Fruit fly (Drosophila melanogaster) whole organism, embryonic: ENCODE data around the gene CkIIalpha-i3.

Experiments
- Awh ChIP-seq: fragments of 200-800 bp; sonication (Bioruptor generic); IDR thresholded peaks from 2 replicates; pipeline ENCODE4, ENCODE4 v1.3.6; 2022; ENCODE audit warnings: missing biosample characterization, missing genetic modification characterization
- B-H2 ChIP-seq: fragments of 200-800 bp; sonication (Bioruptor generic); optimal IDR thresholded peaks from 2 replicates; lab custom pipeline; 2018; ENCODE audit warnings: missing biosample characterization, mild to moderate bottlenecking, missing genetic modification characterization
- Bgb ChIP-seq: fragments of 200-800 bp; sonication (Bioruptor generic); IDR thresholded peaks from 2 replicates; pipeline ENCODE4 v1.3.6; 2022; ENCODE audit warnings: missing biosample characterization, missing genetic modification characterization; ENCODE audit not compliant: partially characterized antibody
- CG11247 ChIP-seq: fragments of 200-800 bp; sonication (Bioruptor generic); IDR thresholded peaks from 2 replicates; pipeline ENCODE4 v1.3.6; 2022; ENCODE audit warnings: missing biosample characterization, missing genetic modification characterization
- CG11504 ChIP-seq: fragments of 200-800 bp; sonication (Bioruptor generic); optimal IDR thresholded peaks from 3 replicates; lab custom pipeline; 2019; ENCODE audit warnings: missing biosample characterization, mild to moderate bottlenecking, missing genetic modification characterization, moderate library complexity
- CG13123 ChIP-seq: fragments of 200-800 bp; sonication (Bioruptor generic); optimal IDR thresholded peaks from 2 replicates; lab custom pipeline; 2016; ENCODE audit warnings: missing biosample characterization, missing genetic modification characterization
- CG15011 ChIP-seq: fragments of 200-800 bp; sonication (Bioruptor generic); optimal IDR thresholded peaks from 3 replicates; lab custom pipeline; 2018; ENCODE audit warnings: missing biosample characterization, mild to moderate bottlenecking, missing genetic modification characterization
- CG15479 ChIP-seq: fragments of 200-800 bp; sonication (Bioruptor generic); optimal IDR thresholded peaks from 3 replicates; lab custom pipeline; 2019; ENCODE audit warnings: missing biosample characterization, mild to moderate bottlenecking, missing genetic modification characterization, moderate library complexity
- CG1602 ChIP-seq: fragments of 200-800 bp; sonication (Bioruptor generic); optimal IDR thresholded peaks from 3 replicates; lab custom pipeline; 2016; ENCODE audit warnings: missing biosample characterization, missing genetic modification characterization
- CG17328 ChIP-seq: fragments of 200-800 bp; sonication (Bioruptor generic); IDR thresholded peaks from 2 replicates; pipeline ENCODE4 v1.3.6; 2022; ENCODE audit warnings: missing biosample characterization, missing genetic modification characterization
- CG17361 ChIP-seq: fragments of 200-800 bp; sonication (Bioruptor generic); IDR thresholded peaks from 3 replicates; pipeline ENCODE4 v1.3.6; 2022; ENCODE audit warnings: missing biosample characterization, missing genetic modification characterization
- CG18619 ChIP-seq: fragments of 200-800 bp; sonication (Bioruptor generic); optimal IDR thresholded peaks from 3 replicates; lab custom pipeline; 2017; ENCODE audit warnings: missing biosample characterization, mild to moderate bottlenecking, missing genetic modification characterization
- CG2129 ChIP-seq: fragments of 200-800 bp; sonication (Bioruptor generic); IDR thresholded peaks from 2 replicates; pipeline ENCODE4 v1.3.6; 2022; ENCODE audit warnings: missing biosample characterization, missing genetic modification characterization; ENCODE audit not compliant: partially characterized antibody
- CG31388 ChIP-seq: fragments of 200-800 bp; sonication (Bioruptor generic); optimal IDR thresholded peaks from 2 replicates; lab custom pipeline; 2016; ENCODE audit warnings: missing biosample characterization, missing genetic modification characterization
- CG32532 ChIP-seq: fragments of 200-800 bp; sonication (Bioruptor generic); IDR thresholded peaks from 2 replicates; pipeline ENCODE4 v1.3.6; 2022; ENCODE audit warnings: missing biosample characterization, missing genetic modification characterization
- CG32772 ChIP-seq: fragments of 200-800 bp; sonication (Bioruptor generic); IDR thresholded peaks from 2 replicates; pipeline ENCODE4 v1.3.6; 2022; ENCODE audit warnings: missing biosample characterization, missing genetic modification characterization
- CG3281 ChIP-seq: fragments of 200-800 bp; sonication (Bioruptor generic); optimal IDR thresholded peaks from 3 replicates; lab custom pipeline; 2017; ENCODE audit warnings: missing biosample characterization, mild to moderate bottlenecking, missing genetic modification characterization
- CG3407 ChIP-seq: fragments of 200-800 bp; sonication (Bioruptor generic); optimal IDR thresholded peaks from 2 replicates; lab custom pipeline; 2018; ENCODE audit warnings: missing biosample characterization, mild to moderate bottlenecking, missing genetic modification characterization
- CG6683 ChIP-seq: fragments of 200-800 bp; sonication (Bioruptor generic); optimal IDR thresholded peaks from 2 replicates; lab custom pipeline; 2017; ENCODE audit warnings: missing biosample characterization, mild to moderate bottlenecking, missing genetic modification characterization, missing genetic modification reagents
- CG7928 ChIP-seq: fragments of 200-800 bp; sonication (Bioruptor generic); optimal IDR thresholded peaks from 2 replicates; lab custom pipeline; 2017; ENCODE audit warnings: missing biosample characterization, mild to moderate bottlenecking, missing genetic modification characterization
- CG7963 ChIP-seq: fragments of 200-800 bp; sonication (Bioruptor generic); IDR thresholded peaks from 3 replicates; pipeline ENCODE4 v1.3.6; 2022; ENCODE audit warnings: missing biosample characterization, missing genetic modification characterization; ENCODE audit not compliant: partially characterized antibody
- CG8944 ChIP-seq: fragments of 200-800 bp; sonication (Bioruptor generic); optimal IDR thresholded peaks from 3 replicates; lab custom pipeline; 2016; ENCODE audit warnings: missing biosample characterization, missing genetic modification characterization
- CG9797 ChIP-seq: fragments of 200-800 bp; sonication (Bioruptor generic); optimal IDR thresholded peaks from 3 replicates; lab custom pipeline; 2018; ENCODE audit warnings: missing biosample characterization, mild to moderate bottlenecking, missing genetic modification characterization
- CG9876 ChIP-seq: fragments of 200-800 bp; sonication (Bioruptor generic); optimal IDR thresholded peaks from 2 replicates; lab custom pipeline; 2016; ENCODE audit warnings: missing biosample characterization, missing genetic modification characterization
- Dip2 ChIP-seq: fragments of 200-800 bp; sonication (Bioruptor generic); IDR thresholded peaks from 2 replicates; pipeline ENCODE4 v1.3.6; 2022; ENCODE audit warnings: missing biosample characterization, missing genetic modification characterization
- Dll ChIP-seq: fragments of 200-800 bp; sonication (Bioruptor generic); IDR thresholded peaks from 4 replicates; pipeline ENCODE4 v1.3.6; 2022; ENCODE audit warnings: missing biosample characterization, missing genetic modification characterization; ENCODE audit not compliant: partially characterized antibody
- Fer2 ChIP-seq: fragments of 200-800 bp; sonication (Bioruptor generic); optimal IDR thresholded peaks from 2 replicates; lab custom pipeline; 2018; ENCODE audit warnings: missing biosample characterization, mild to moderate bottlenecking, missing genetic modification characterization, moderate library complexity
- Gug ChIP-seq: fragments of 200-800 bp; sonication (Bioruptor generic); IDR thresholded peaks from 4 replicates; pipeline ENCODE4 v1.3.6; 2022; ENCODE audit warnings: missing biosample characterization, missing genetic modification characterization
- H2.0 ChIP-seq: fragments of 200-800 bp; sonication (Bioruptor generic); IDR thresholded peaks from 2 replicates; pipeline ENCODE4 v1.3.6; 2022; ENCODE audit warnings: missing biosample characterization, missing genetic modification characterization
- Hsf ChIP-seq: fragments of 200-800 bp; sonication (Bioruptor generic); optimal IDR thresholded peaks from 3 replicates; lab custom pipeline; 2016; ENCODE audit warnings: missing biosample characterization, missing genetic modification characterization
- NFAT ChIP-seq: fragments of 200-800 bp; sonication (Bioruptor generic); IDR thresholded peaks from 2 replicates; pipeline ENCODE4 v1.3.6; 2022; ENCODE audit warnings: missing biosample characterization, missing genetic modification characterization
- Stat92E ChIP-seq, 3 experiments: fragments of >200 bp in 2 of 3; fragments of 200-800 bp in 1 of 3; sonication (Bioruptor generic) in 1 of 3; optimal IDR thresholded peaks; 2 replicates each; lab custom pipeline; 2017 to 2019; ENCODE audit warnings: missing biosample characterization in 3 of 3, missing genetic modification characterization in 3 of 3, mild to moderate bottlenecking in 1 of 3, moderate library complexity in 1 of 3
- Taf1 ChIP-seq: fragments of 200-800 bp; sonication (Bioruptor generic); IDR thresholded peaks from 2 replicates; pipeline ENCODE4 v1.3.6; 2022; ENCODE audit warnings: missing biosample characterization, missing genetic modification characterization
- Trl ChIP-seq, 3 experiments: fragments of >200 bp in 2 of 3; fragments of 200-800 bp in 1 of 3; sonication (Bioruptor generic) in 1 of 3; optimal IDR thresholded peaks; 2 replicates in 1 of 3; 3 replicates in 2 of 3; lab custom pipeline; 2016 to 2017; ENCODE audit warnings: missing biosample characterization in 1 of 3, missing genetic modification characterization in 1 of 3
- crc ChIP-seq: fragments of 200-800 bp; sonication (Bioruptor generic); optimal IDR thresholded peaks from 2 replicates; lab custom pipeline; 2016; ENCODE audit warnings: missing biosample characterization, missing genetic modification characterization
- croc ChIP-seq: fragments of 200-800 bp; sonication (Bioruptor generic); conservative IDR thresholded peaks from 3 replicates; pipeline ENCODE4 v1.3.6; 2022; ENCODE audit warnings: missing biosample characterization, missing genetic modification characterization
- dati ChIP-seq: fragments of 200-800 bp; sonication (Bioruptor generic); IDR thresholded peaks from 2 replicates; pipeline ENCODE4 v1.3.6; 2022; ENCODE audit warnings: missing biosample characterization, missing genetic modification characterization
- dmrt99B ChIP-seq: fragments of 200-800 bp; sonication (Bioruptor generic); optimal IDR thresholded peaks from 2 replicates; lab custom pipeline; 2018; ENCODE audit warnings: missing biosample characterization, mild to moderate bottlenecking, missing genetic modification characterization, moderate library complexity
- en ChIP-seq: fragments of 200-800 bp; sonication (Bioruptor generic); optimal IDR thresholded peaks from 2 replicates; lab custom pipeline; 2016; ENCODE audit warnings: missing biosample characterization, missing genetic modification characterization
- fd3F ChIP-seq: fragments of 200-800 bp; sonication (Bioruptor generic); optimal IDR thresholded peaks from 2 replicates; lab custom pipeline; 2018; ENCODE audit warnings: missing biosample characterization, mild to moderate bottlenecking, missing genetic modification characterization, moderate library complexity
- gce ChIP-seq: fragments of 200-800 bp; sonication (Bioruptor generic); IDR thresholded peaks from 3 replicates; pipeline ENCODE4 v1.3.6; 2022; ENCODE audit warnings: missing biosample characterization, missing genetic modification characterization
- grau ChIP-seq: fragments of 200-800 bp; optimal IDR thresholded peaks from 3 replicates; lab custom pipeline; 2019; ENCODE audit warnings: missing biosample characterization, mild to moderate bottlenecking, missing genetic modification characterization, moderate library complexity
- ham ChIP-seq: fragments of 200-800 bp; sonication (Bioruptor generic); IDR thresholded peaks from 2 replicates; pipeline ENCODE4 v1.3.6; 2022; ENCODE audit warnings: missing biosample characterization, missing genetic modification characterization
- mam ChIP-seq: fragments of 200-800 bp; sonication (Bioruptor generic); optimal IDR thresholded peaks from 3 replicates; lab custom pipeline; 2016; ENCODE audit warnings: missing biosample characterization, missing genetic modification characterization
- tio ChIP-seq: fragments of 200-800 bp; sonication (Bioruptor generic); optimal IDR thresholded peaks from 2 replicates; lab custom pipeline; 2017; ENCODE audit warnings: missing biosample characterization, missing genetic modification characterization, inconsistent platforms
- vvl ChIP-seq: fragments of 200-800 bp; sonication (Bioruptor generic); IDR thresholded peaks from 2 replicates; pipeline ENCODE4 v1.3.6; 2022; ENCODE audit warnings: missing biosample characterization, missing genetic modification characterization

The CkIIalpha-i3 gene

dm6 chr3L:700160-700917, 10.1 kb downstream of the CkIIalpha-i3 start (continued):
- TF ChIP-seq CG7928 (GFP tag; lab: Kevin White, UChicago) (peak; percentile 24), CG1602 (peak; percentile 9), Dll (GFP tag; lab: Robert Waterston, UW) (no peak), CG6683 (GFP tag; lab: Kevin White, UChicago) (no peak), CG11504 (tag; lab: Kevin White, UChicago) (peak; percentile 73), CG32532 (GFP tag; lab: Robert Waterston, UW) (peak; percentile 62; the same call in 1 of the 2 replicates), CG31388 (GFP tag; lab: Kevin White, UChicago) (no peak), B-H2 (GFP tag; lab: Kevin White, UChicago) (peak; percentile 41)

- TF ChIP-seq mam = peak; percentile 30
- no peak for TF ChIP-seq en (GFP tag; lab: Kevin White, UChicago)
- no peak for TF ChIP-seq Gug
- no peak for TF ChIP-seq CG32772
- no peak for TF ChIP-seq CG17328
- TF ChIP-seq CG18619 = peak; percentile 47
- TF ChIP-seq dmrt99B (tag; lab: Kevin White, UChicago) = no peak
- TF ChIP-seq CG9876 = no peak
- TF ChIP-seq croc (GFP tag; lab: Robert Waterston, UW) = no peak
- peak; percentile 20; the same call in 1 of the 2 replicates for TF ChIP-seq Bgb (GFP tag; lab: Robert Waterston, UW)
- TF ChIP-seq CG17361 (GFP tag; lab: Robert Waterston, UW) = no peak
- no peak for TF ChIP-seq Fer2 (tag; lab: Kevin White, UChicago)
- TF ChIP-seq crc (GFP tag; lab: Kevin White, UChicago) = no peak
- no peak for TF ChIP-seq Trl (optimal IDR thresholded peaks at IDR 0.05; lab: Kevin White, UChicago)
- TF ChIP-seq Trl (GFP tag; optimal IDR thresholded peaks at IDR 0.05; lab: Kevin White, UChicago) = no peak
- TF ChIP-seq fd3F (GFP tag; lab: Kevin White, UChicago) = peak; percentile 11
- no peak for TF ChIP-seq CG3407 (GFP tag; lab: Kevin White, UChicago)
- no peak for TF ChIP-seq Taf1 (GFP tag; lab: Robert Waterston, UW)
- TF ChIP-seq Stat92E (GFP tag; optimal IDR thresholded peaks at IDR 0.05; lab: Kevin White, UChicago) = no peak
- peak; percentile 52 for TF ChIP-seq CG3281 (GFP tag; lab: Kevin White, UChicago)
- TF ChIP-seq CG15479 = peak; percentile 97
- TF ChIP-seq H2.0 = no peak
- TF ChIP-seq grau = peak; percentile 66
- no peak for TF ChIP-seq Awh (GFP tag; lab: Robert Waterston, UW)
- TF ChIP-seq dati (GFP tag; lab: Robert Waterston, UW) = no peak
- TF ChIP-seq CG2129 = no peak
- TF ChIP-seq NFAT (GFP tag; lab: Robert Waterston, UW) = no peak
- TF ChIP-seq CG11247 (GFP tag; lab: Robert Waterston, UW) = no peak
- no peak for TF ChIP-seq vvl
- no peak for TF ChIP-seq gce (GFP tag; lab: Robert Waterston, UW)
- TF ChIP-seq tio (GFP tag; lab: Kevin White, UChicago) = peak; percentile 61
- peak; percentile 39 for TF ChIP-seq CG15011 (GFP tag; lab: Kevin White, UChicago)
- no peak for TF ChIP-seq Dip2 (GFP tag; lab: Robert Waterston, UW)
- TF ChIP-seq ham = no peak
- no peak for TF ChIP-seq CG9797 (GFP tag; lab: Kevin White, UChicago)
- TF ChIP-seq CG13123 (GFP tag; lab: Kevin White, UChicago) = no peak
- TF ChIP-seq CG8944 (GFP tag; lab: Kevin White, UChicago) = no peak
- TF ChIP-seq CG7963 (GFP tag; lab: Robert Waterston, UW) = no peak
- peak; percentile 55 for TF ChIP-seq Hsf (GFP tag; lab: Kevin White, UChicago)
These were observed 10.8 kb downstream of the CkIIalpha-i3 start for dm6 chr3L:699368-700150.
